Fruit fly (Drosophila melanogaster) whole organism, embryonic: ENCODE data around the gene CG15461.

ENCODE experiments used
- Atf3 ChIP-seq: fragments of 200-800 bp; sonication (Bioruptor generic); optimal IDR thresholded peaks from 3 replicates; lab custom pipeline; 2016; ENCODE audit warnings: missing biosample characterization, missing genetic modification characterization
- Atf6 ChIP-seq: fragments of 200-800 bp; sonication (Bioruptor generic); IDR thresholded peaks from 2 replicates; pipeline ENCODE4 v1.3.6; 2022; ENCODE audit warnings: missing biosample characterization, missing genetic modification characterization
- CG10147 ChIP-seq: fragments of 200-800 bp; sonication (Bioruptor generic); optimal IDR thresholded peaks from 2 replicates; lab custom pipeline; 2019; ENCODE audit warnings: missing biosample characterization, mild to moderate bottlenecking, missing genetic modification characterization, moderate library complexity
- CG10979 ChIP-seq: fragments of 200-800 bp; sonication (Bioruptor generic); optimal IDR thresholded peaks from 2 replicates; lab custom pipeline; 2018; ENCODE audit warnings: missing biosample characterization, mild to moderate bottlenecking, missing genetic modification characterization, moderate library complexity
- CG11695 ChIP-seq: fragments of 200-800 bp; sonication (Bioruptor generic); IDR thresholded peaks from 3 replicates; pipeline ENCODE4 v1.3.6; 2022; ENCODE audit warnings: missing biosample characterization, missing genetic modification characterization
- CG12236 ChIP-seq: fragments of 200-800 bp; sonication (Bioruptor generic); optimal IDR thresholded peaks from 2 replicates; lab custom pipeline; 2016; ENCODE audit warnings: missing biosample characterization, missing genetic modification characterization
- CG1602 ChIP-seq: fragments of 200-800 bp; sonication (Bioruptor generic); optimal IDR thresholded peaks from 3 replicates; lab custom pipeline; 2016; ENCODE audit warnings: missing biosample characterization, missing genetic modification characterization
- CG16813 ChIP-seq: fragments of 200-800 bp; sonication (Bioruptor generic); IDR thresholded peaks from 3 replicates; pipeline ENCODE4 v1.3.6; 2022; ENCODE audit warnings: missing biosample characterization, missing genetic modification characterization; ENCODE audit not compliant: partially characterized antibody
- CG18262 ChIP-seq: fragments of 200-800 bp; optimal IDR thresholded peaks from 3 replicates; lab custom pipeline; 2019; ENCODE audit warnings: missing biosample characterization, mild to moderate bottlenecking, missing genetic modification characterization, moderate library complexity
- CG1832 ChIP-seq: fragments of 200-800 bp; sonication (Bioruptor generic); optimal IDR thresholded peaks from 2 replicates; lab custom pipeline; 2017; ENCODE audit warnings: missing biosample characterization, mild to moderate bottlenecking, missing genetic modification characterization, inconsistent platforms
- CG2875 ChIP-seq: fragments of 200-800 bp; sonication (Bioruptor generic); optimal IDR thresholded peaks from 2 replicates; lab custom pipeline; 2017; ENCODE audit warnings: missing biosample characterization, mild to moderate bottlenecking, missing genetic modification characterization, missing genetic modification reagents
- CG3281 ChIP-seq: fragments of 200-800 bp; sonication (Bioruptor generic); optimal IDR thresholded peaks from 3 replicates; lab custom pipeline; 2017; ENCODE audit warnings: missing biosample characterization, mild to moderate bottlenecking, missing genetic modification characterization
- CG3838 ChIP-seq: fragments of 200-800 bp; sonication (Bioruptor generic); optimal IDR thresholded peaks from 3 replicates; lab custom pipeline; 2016; ENCODE audit warnings: missing biosample characterization, missing genetic modification characterization
- CG4328 ChIP-seq: fragments of 200-800 bp; sonication (Bioruptor generic); optimal IDR thresholded peaks from 3 replicates; lab custom pipeline; 2017; ENCODE audit warnings: missing biosample characterization, missing genetic modification reagents, missing genetic modification characterization
- CG4424 ChIP-seq: fragments of 200-800 bp; sonication (Bioruptor generic); optimal IDR thresholded peaks from 3 replicates; lab custom pipeline; 2016; ENCODE audit warnings: missing biosample characterization, missing genetic modification characterization
- CG4730 ChIP-seq: fragments of 200-800 bp; sonication (Bioruptor generic); IDR thresholded peaks from 2 replicates; pipeline ENCODE4 v1.3.6; 2022; ENCODE audit warnings: missing biosample characterization, missing genetic modification characterization
- CG5245 ChIP-seq: fragments of 200-800 bp; sonication (Bioruptor generic); optimal IDR thresholded peaks from 3 replicates; lab custom pipeline; 2016; ENCODE audit warnings: missing biosample characterization, missing genetic modification characterization
- CG7357 ChIP-seq: fragments of 200-800 bp; sonication (Bioruptor generic); IDR thresholded peaks from 3 replicates; pipeline ENCODE4 v1.3.6; 2022; ENCODE audit warnings: missing biosample characterization, missing genetic modification characterization
- CG7372 ChIP-seq: fragments of 200-800 bp; sonication (Bioruptor generic); IDR thresholded peaks from 2 replicates; pipeline ENCODE4 v1.3.6; 2022; ENCODE audit warnings: missing biosample characterization, missing genetic modification characterization
- CG7839 ChIP-seq: fragments of 200-800 bp; sonication (Bioruptor generic); optimal IDR thresholded peaks from 3 replicates; lab custom pipeline; 2018; ENCODE audit warnings: missing biosample characterization, mild to moderate bottlenecking, missing genetic modification characterization, moderate library complexity
- CG8281 ChIP-seq: fragments of 200-800 bp; sonication (Bioruptor generic); optimal IDR thresholded peaks from 2 replicates; lab custom pipeline; 2018; ENCODE audit warnings: missing biosample characterization, mild to moderate bottlenecking, missing genetic modification characterization, moderate library complexity
- CG8290 ChIP-seq, 3 experiments: fragments of 200-800 bp; sonication (Bioruptor generic); optimal IDR thresholded peaks; 2 replicates each; lab custom pipeline; 2016 to 2019; ENCODE audit warnings: missing biosample characterization in 3 of 3, missing genetic modification characterization in 3 of 3, mild to moderate bottlenecking in 2 of 3, moderate library complexity in 1 of 3
- CG8359 ChIP-seq: fragments of 200-800 bp; sonication (Bioruptor generic); optimal IDR thresholded peaks from 2 replicates; lab custom pipeline; 2017; ENCODE audit warnings: missing biosample characterization, mild to moderate bottlenecking, missing genetic modification characterization, borderline replicate concordance
- CG8765 ChIP-seq: fragments of 200-800 bp; sonication (Bioruptor generic); IDR thresholded peaks from 2 replicates; pipeline ENCODE4 v1.3.6; 2022; ENCODE audit warnings: missing biosample characterization, missing genetic modification characterization
- CG8924 ChIP-seq: fragments of 200-800 bp; optimal IDR thresholded peaks from 3 replicates; lab custom pipeline; 2019; ENCODE audit warnings: missing biosample characterization, mild to moderate bottlenecking, missing genetic modification characterization, moderate library complexity
- D ChIP-seq, 2 experiments: fragments of 200-800 bp in 1 of 2; fragments of >200 bp in 1 of 2; sonication (Bioruptor generic) in 1 of 2; optimal IDR thresholded peaks; 2 replicates in 1 of 2; 3 replicates in 1 of 2; lab custom pipeline; 2017; ENCODE audit warnings: mild to moderate bottlenecking in 1 of 2, missing biosample characterization in 1 of 2, missing genetic modification characterization in 1 of 2, missing genetic modification reagents in 1 of 2
- GATAe ChIP-seq: fragments of 200-800 bp; sonication (Bioruptor generic); conservative IDR thresholded peaks from 2 replicates; pipeline ENCODE4 v1.3.6; 2022; ENCODE audit warnings: missing biosample characterization, missing genetic modification characterization
- HHEX ChIP-seq: fragments of 200-800 bp; sonication (Bioruptor generic); optimal IDR thresholded peaks from 3 replicates; lab custom pipeline; 2017; ENCODE audit warnings: missing biosample characterization, mild to moderate bottlenecking, missing genetic modification characterization, missing genetic modification reagents
- HmgD ChIP-seq: fragments of 200-800 bp; sonication (Bioruptor generic); optimal IDR thresholded peaks from 3 replicates; lab custom pipeline; 2016; ENCODE audit warnings: missing biosample characterization, missing genetic modification characterization
- Max ChIP-seq: fragments of 200-800 bp; sonication (Bioruptor generic); optimal IDR thresholded peaks from 2 replicates; lab custom pipeline; 2016; ENCODE audit warnings: missing biosample characterization, mild to moderate bottlenecking, missing genetic modification characterization
- NC2α ChIP-seq: fragments of 200-800 bp; sonication (Bioruptor generic); optimal IDR thresholded peaks from 2 replicates; lab custom pipeline; 2016; ENCODE audit warnings: missing biosample characterization, missing genetic modification characterization
- Rx ChIP-seq: fragments of 200-800 bp; sonication (Bioruptor generic); IDR thresholded peaks from 2 replicates; pipeline ENCODE4 v1.3.6; 2022; ENCODE audit warnings: missing biosample characterization, missing genetic modification characterization
- al ChIP-seq: fragments of 200-800 bp; sonication (Bioruptor generic); IDR thresholded peaks from 2 replicates; pipeline ENCODE4 v1.3.6; 2022; ENCODE audit warnings: missing biosample characterization, missing genetic modification characterization
- danr ChIP-seq: fragments of 200-800 bp; sonication (Bioruptor generic); IDR thresholded peaks from 2 replicates; pipeline ENCODE4 v1.3.6; 2022; ENCODE audit warnings: missing biosample characterization, missing genetic modification characterization
- gem ChIP-seq: fragments of 200-800 bp; sonication (Bioruptor generic); optimal IDR thresholded peaks from 2 replicates; lab custom pipeline; 2019; ENCODE audit warnings: missing biosample characterization, mild to moderate bottlenecking, missing genetic modification characterization, moderate library complexity
- gfzf ChIP-seq: fragments of 200-800 bp; sonication (Bioruptor generic); optimal IDR thresholded peaks from 2 replicates; lab custom pipeline; 2016; ENCODE audit warnings: missing biosample characterization, mild to moderate bottlenecking, missing genetic modification characterization, moderate library complexity
- ind ChIP-seq: fragments of 200-800 bp; sonication (Bioruptor generic); optimal IDR thresholded peaks from 3 replicates; lab custom pipeline; 2016; ENCODE audit warnings: missing biosample characterization, missing genetic modification characterization
- jumu ChIP-seq: fragments of 200-800 bp; sonication (Bioruptor generic); optimal IDR thresholded peaks from 3 replicates; lab custom pipeline; 2016; ENCODE audit warnings: missing biosample characterization, missing genetic modification characterization
- kay ChIP-seq: fragments of 200-800 bp; sonication (Bioruptor generic); optimal IDR thresholded peaks from 2 replicates; lab custom pipeline; 2016; ENCODE audit warnings: missing biosample characterization, missing genetic modification characterization
- ken ChIP-seq: fragments of 200-800 bp; sonication (Bioruptor generic); IDR thresholded peaks from 3 replicates; pipeline ENCODE4 v1.3.6; 2022; ENCODE audit warnings: missing biosample characterization, missing genetic modification characterization
- mirr ChIP-seq: fragments of 200-800 bp; sonication (Bioruptor generic); optimal IDR thresholded peaks from 3 replicates; lab custom pipeline; 2018; ENCODE audit warnings: missing biosample characterization, mild to moderate bottlenecking, missing genetic modification characterization
- mld ChIP-seq: fragments of 200-800 bp; sonication (Bioruptor generic); IDR thresholded peaks from 3 replicates; pipeline ENCODE4 v1.3.6; 2022; ENCODE audit warnings: missing biosample characterization, missing genetic modification characterization; ENCODE audit not compliant: partially characterized antibody
- nerfin-2 ChIP-seq: fragments of 200-800 bp; sonication (Bioruptor generic); IDR thresholded peaks from 2 replicates; pipeline ENCODE4 v1.3.6; 2022; ENCODE audit warnings: missing biosample characterization, missing genetic modification characterization; ENCODE audit not compliant: partially characterized antibody
- pb ChIP-seq: fragments of 200-800 bp; sonication (Bioruptor generic); optimal IDR thresholded peaks from 3 replicates; lab custom pipeline; 2016; ENCODE audit warnings: missing biosample characterization, missing genetic modification characterization
- pita ChIP-seq: fragments of 200-800 bp; sonication (Bioruptor generic); optimal IDR thresholded peaks from 2 replicates; lab custom pipeline; 2017; ENCODE audit warnings: missing biosample characterization, mild to moderate bottlenecking, missing genetic modification characterization
- prd ChIP-seq, 3 experiments: fragments of >200 bp in 2 of 3; fragments of 200-800 bp in 1 of 3; sonication (Bioruptor generic) in 1 of 3; optimal IDR thresholded peaks in 2 of 3; IDR thresholded peaks in 1 of 3; 2 replicates in 2 of 3; 3 replicates in 1 of 3; pipeline versions ENCODE4 v1.3.6 to Lab custom; 2017 to 2022; ENCODE audit warnings: missing biosample characterization in 1 of 3, missing genetic modification characterization in 1 of 3

CG15461 gene

dm6 chrX:20478674-20479073 is 7.3 kb upstream of the CG15461 start:
- TF ChIP-seq CG7372 (GFP tag; lab: Robert Waterston, UW) (peak; percentile 38; the same call in 1 of the 2 replicates), CG8290 (GFP tag; optimal IDR thresholded peaks at IDR 0.05; lab: Kevin White, UChicago) (no peak), CG8290 (tag; optimal IDR thresholded peaks at IDR 0.05; lab: Kevin White, UChicago) (no peak), CG3838 (GFP tag; lab: Kevin White, UChicago) (no peak), CG8281 (tag; lab: Kevin White, UChicago) (peak; percentile 96), gem (tag; lab: Kevin White, UChicago) (no peak)

- TF ChIP-seq CG2875 (GFP tag; lab: Kevin White, UChicago): peak; percentile 67
- peak; percentile 57 for TF ChIP-seq pb
- 0 out of 2 replicates have a peak, but pooled peaks have one; percentile 24 for TF ChIP-seq Rx (GFP tag; lab: Robert Waterston, UW)
- no peak for TF ChIP-seq CG8765 (GFP tag; lab: Robert Waterston, UW)
- TF ChIP-seq D (optimal IDR thresholded peaks at IDR 0.05; lab: Kevin White, UChicago): no peak
- TF ChIP-seq D (GFP tag; optimal IDR thresholded peaks at IDR 0.05; lab: Kevin White, UChicago): peak; percentile 47
- TF ChIP-seq CG1602 (GFP tag; lab: Kevin White, UChicago): peak; percentile 70
- peak; percentile 64 for TF ChIP-seq CG10979 (tag; lab: Kevin White, UChicago)
- peak; percentile 58; the same call in 1 of the 3 replicates for TF ChIP-seq CG7357 (GFP tag; lab: Robert Waterston, UW)
- TF ChIP-seq CG16813 (GFP tag; lab: Robert Waterston, UW): no peak
- TF ChIP-seq CG10147 (GFP tag; lab: Kevin White, UChicago): no peak
- TF ChIP-seq CG12236 (GFP tag; lab: Kevin White, UChicago): peak; percentile 58
- no peak for TF ChIP-seq gfzf (GFP tag; lab: Kevin White, UChicago)
- TF ChIP-seq NC2α: peak; percentile 38
- peak; percentile 41 for TF ChIP-seq Max (GFP tag; lab: Kevin White, UChicago)
- 0 out of 3 replicates have a peak, but pooled peaks have one; percentile 30 for TF ChIP-seq CG11695 (GFP tag; lab: Robert Waterston, UW)
- no peak for TF ChIP-seq jumu (GFP tag; lab: Kevin White, UChicago)
- TF ChIP-seq CG18262 (tag; lab: Kevin White, UChicago): no peak
- TF ChIP-seq mirr: no peak
- TF ChIP-seq pita (GFP tag; lab: Kevin White, UChicago): no peak
- no peak for TF ChIP-seq prd (optimal IDR thresholded peaks at IDR 0.05; lab: Kevin White, UChicago)
- TF ChIP-seq prd (GFP tag; IDR thresholded peaks at IDR 0.05; lab: Robert Waterston, UW): peak; percentile 66
- TF ChIP-seq al (GFP tag; lab: Robert Waterston, UW): no peak
- TF ChIP-seq ind (GFP tag; lab: Kevin White, UChicago): peak; percentile 76
- peak; percentile 52 for TF ChIP-seq CG4730 (GFP tag; lab: Robert Waterston, UW)
- peak; percentile 73 for TF ChIP-seq CG4424
- TF ChIP-seq kay: peak; percentile 43
- TF ChIP-seq nerfin-2: no peak
- TF ChIP-seq HHEX (GFP tag; lab: Kevin White, UChicago): peak; percentile 55
- TF ChIP-seq CG8290 (GFP tag; optimal IDR thresholded peaks at IDR 0.05; lab: Kevin White, UChicago): peak; percentile 51
- peak in 1 of 2 experiments; percentile 88 for TF ChIP-seq CG8290 (tag; optimal IDR thresholded peaks at IDR 0.05; lab: Kevin White, UChicago)
- no peak for TF ChIP-seq CG3281 (GFP tag; lab: Kevin White, UChicago)
- TF ChIP-seq CG1832 (GFP tag; lab: Kevin White, UChicago): no peak
- peak; percentile 67 for TF ChIP-seq CG8924
- TF ChIP-seq CG4328 (GFP tag; lab: Kevin White, UChicago): no peak
- peak; percentile 28 for TF ChIP-seq CG8359 (GFP tag; lab: Kevin White, UChicago)
- TF ChIP-seq ken: peak; percentile 83
- peak; percentile 49 for TF ChIP-seq HmgD (GFP tag; lab: Kevin White, UChicago)
- no peak for TF ChIP-seq mld (GFP tag; lab: Robert Waterston, UW)
- peak; percentile 77 for TF ChIP-seq Atf6 (GFP tag; lab: Robert Waterston, UW)
- peak; percentile 47 for TF ChIP-seq CG5245 (GFP tag; lab: Kevin White, UChicago)
- TF ChIP-seq danr (GFP tag; lab: Robert Waterston, UW): no peak
- TF ChIP-seq GATAe (GFP tag; lab: Robert Waterston, UW): no peak
- TF ChIP-seq CG7839 (tag; lab: Kevin White, UChicago): peak; percentile 82
- TF ChIP-seq Atf3: peak; percentile 68
Measured at dm6 chrX:20480382-20480781, 5.6 kb upstream of the CG15461 start.
